Fruit fly (Drosophila melanogaster) whole organism, wandering third instar larva: Measurements from ENCODE around the gene upSET.

Source experiments
- Abd-B ChIP-seq: fragments of >200 bp; optimal IDR thresholded peaks from 2 replicates; lab custom pipeline; 2017; ENCODE audit warnings: missing biosample characterization, missing genetic modification characterization
- CG32264 ChIP-seq: fragments of 200-800 bp; sonication (Bioruptor generic); optimal IDR thresholded peaks from 2 replicates; lab custom pipeline; 2016; ENCODE audit warnings: missing biosample characterization, missing genetic modification characterization
- Dfd ChIP-seq: fragments of >200 bp; optimal IDR thresholded peaks from 2 replicates; lab custom pipeline; 2017; ENCODE audit warnings: missing biosample characterization, missing genetic modification characterization
- Hr83 ChIP-seq: fragments of 200-300 bp; sonication (Bioruptor generic); optimal IDR thresholded peaks from 2 replicates; lab custom pipeline; 2016; ENCODE audit warnings: missing biosample characterization, mild to moderate bottlenecking, missing genetic modification characterization, moderate library complexity; ENCODE audit not compliant: poor library complexity, severe bottlenecking
- N ChIP-seq: fragments of >200 bp; optimal IDR thresholded peaks from 2 replicates; lab custom pipeline; 2018; ENCODE audit warnings: missing biosample characterization, missing external identifiers, missing genetic modification characterization
- Sp1 ChIP-seq: fragments of 200-800 bp; sonication (Bioruptor generic); optimal IDR thresholded peaks from 3 replicates; lab custom pipeline; 2019; ENCODE audit warnings: missing biosample characterization, mild to moderate bottlenecking, missing genetic modification characterization, moderate library complexity
- h ChIP-seq: fragments of 200-800 bp; sonication (Bioruptor generic); optimal IDR thresholded peaks from 3 replicates; lab custom pipeline; 2016; ENCODE audit warnings: missing biosample characterization, mild to moderate bottlenecking, missing genetic modification characterization
- lola ChIP-seq: fragments of >200 bp; optimal IDR thresholded peaks from 2 replicates; lab custom pipeline; 2017; ENCODE audit warnings: missing biosample characterization, missing genetic modification characterization
- psq ChIP-seq: fragments of 200-800 bp; sonication (Bioruptor generic); optimal IDR thresholded peaks from 3 replicates; lab custom pipeline; 2017; ENCODE audit warnings: missing biosample characterization, mild to moderate bottlenecking, missing genetic modification characterization, moderate library complexity
- usp ChIP-seq: fragments of >200 bp; optimal IDR thresholded peaks from 2 replicates; lab custom pipeline; 2017; ENCODE audit warnings: missing biosample characterization, missing genetic modification characterization

DNA sequence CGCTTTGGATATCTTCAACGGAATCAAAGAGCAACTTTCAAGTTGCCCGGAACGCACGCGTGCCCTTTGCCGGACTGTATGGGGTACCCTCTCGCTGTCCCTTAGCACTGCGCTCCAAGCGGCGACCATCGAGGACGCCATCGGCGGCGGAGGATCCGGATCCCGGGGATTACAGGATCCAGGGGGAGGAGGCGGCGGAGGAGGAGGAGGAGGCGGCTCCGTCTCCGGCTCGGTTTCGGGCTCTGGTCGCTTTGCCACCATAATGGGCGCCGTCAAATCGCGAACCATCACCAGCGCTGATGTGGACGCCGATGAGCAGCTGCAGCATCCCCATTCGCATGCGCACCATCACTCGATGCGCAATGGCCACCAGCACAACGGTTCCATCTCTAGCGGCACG lies 51.9 kb downstream of the upSET start:
- TF ChIP-seq Abd-B (GFP tag; lab: Kevin White, UChicago) (no peak), Dfd (peak; percentile 98), lola (GFP tag; lab: Kevin White, UChicago) (no peak), Sp1 (GFP tag; lab: Kevin White, UChicago) (no peak), h (GFP tag; lab: Kevin White, UChicago) (no peak), N (no peak), psq (GFP tag; lab: Kevin White, UChicago) (no peak), usp (GFP tag; lab: Kevin White, UChicago) (no peak), CG32264 (no peak), Hr83 (no peak)
